Worm (Caenorhabditis elegans) whole organism, young adult: ENCODE measurements around the gene sri-50.

Experiments used
- B0035.1 ChIP-seq: sonication (generic microtip); optimal IDR thresholded peaks from 2 replicates; lab custom pipeline; 2016; ENCODE audit warnings: missing genetic modification characterization, mild to moderate bottlenecking, missing compliant biosample characterization, missing genotype, missing genetic modification reagents
- B0261.1 ChIP-seq: sonication (generic microtip); optimal IDR thresholded peaks from 2 replicates; lab custom pipeline; 2016; ENCODE audit warnings: mild to moderate bottlenecking, missing genetic modification characterization, moderate library complexity, missing compliant biosample characterization
- D2030.7 ChIP-seq: fragments of 200-800 bp; sonication (Bioruptor generic); IDR thresholded peaks from 2 replicates; pipeline ENCODE4 v1.3.6; 2022; ENCODE audit warnings: missing genetic modification reagents, missing genetic modification characterization, missing compliant biosample characterization
- F33H1.4 ChIP-seq: fragments of 200-800 bp; sonication (Bioruptor generic); IDR thresholded peaks from 2 replicates; pipeline ENCODE4 v1.3.6; 2022; ENCODE audit warnings: missing genetic modification reagents, missing genetic modification characterization, missing compliant biosample characterization
- F37B4.10 ChIP-seq: fragments of 200-800 bp; sonication (Bioruptor generic); IDR thresholded peaks from 2 replicates; pipeline ENCODE4 v1.3.6; 2022; ENCODE audit warnings: missing genetic modification characterization, missing compliant biosample characterization
- F39B2.1 ChIP-seq: fragments of 200-800 bp; sonication (Bioruptor generic); IDR thresholded peaks from 2 replicates; pipeline ENCODE4 v1.3.6; 2022; ENCODE audit warnings: missing genetic modification reagents, missing genetic modification characterization, missing compliant biosample characterization
- F52B5.7 ChIP-seq: sonication (generic microtip); optimal IDR thresholded peaks from 2 replicates; lab custom pipeline; 2016; ENCODE audit warnings: mild to moderate bottlenecking, missing genetic modification characterization, missing compliant biosample characterization
- F57A8.1 ChIP-seq: fragments of 200-800 bp; sonication (Bioruptor generic); optimal IDR thresholded peaks from 2 replicates; lab custom pipeline; 2018; ENCODE audit warnings: mild to moderate bottlenecking, missing genetic modification characterization, moderate library complexity, missing compliant biosample characterization
- T07F8.4 ChIP-seq: sonication (generic microtip); optimal IDR thresholded peaks from 2 replicates; lab custom pipeline; 2016; ENCODE audit warnings: mild to moderate bottlenecking, missing genetic modification characterization, moderate library complexity, missing compliant biosample characterization
- Y53F4B.3 ChIP-seq: fragments of 200-800 bp; sonication (Bioruptor generic); IDR thresholded peaks from 2 replicates; pipeline ENCODE4 v1.3.6; 2022; ENCODE audit warnings: missing genetic modification reagents, missing genetic modification characterization, missing compliant biosample characterization
- athp-1 ChIP-seq: sonication (generic microtip); optimal IDR thresholded peaks from 2 replicates; lab custom pipeline; 2017; ENCODE audit warnings: mild to moderate bottlenecking, missing genetic modification characterization, missing compliant biosample characterization
- bed-1 ChIP-seq: fragments of 200-800 bp; sonication (Bioruptor generic); IDR thresholded peaks from 2 replicates; pipeline ENCODE4 v1.3.6; 2022; ENCODE audit warnings: missing genetic modification reagents, missing genetic modification characterization, missing compliant biosample characterization
- ccch-3 ChIP-seq: fragments of 200-800 bp; sonication (Bioruptor generic); optimal IDR thresholded peaks from 2 replicates; lab custom pipeline; 2018; ENCODE audit warnings: mild to moderate bottlenecking, missing genetic modification characterization, missing compliant biosample characterization
- cebp-1 ChIP-seq, 2 experiments: fragments of 200-800 bp in 1 of 2; sonication (Bioruptor generic) in 1 of 2; sonication (generic microtip) in 1 of 2; IDR thresholded peaks in 1 of 2; optimal IDR thresholded peaks in 1 of 2; 2 replicates each; pipeline versions ENCODE4 v1.3.6 to Lab custom; 2017 to 2022; ENCODE audit warnings: missing compliant biosample characterization in 2 of 2, missing genetic modification characterization in 2 of 2, mild to moderate bottlenecking in 1 of 2, missing genetic modification reagents in 1 of 2, moderate library complexity in 1 of 2
- cebp-2 ChIP-seq: fragments of 200-800 bp; sonication (Bioruptor generic); IDR thresholded peaks from 2 replicates; pipeline ENCODE4 v1.3.6; 2022; ENCODE audit warnings: missing genetic modification characterization, missing compliant biosample characterization
- ceh-40 ChIP-seq: fragments of 200-800 bp; sonication (Bioruptor generic); IDR thresholded peaks from 2 replicates; pipeline ENCODE4 v1.3.6; 2022; ENCODE audit warnings: missing genetic modification characterization, missing compliant biosample characterization
- ceh-91 ChIP-seq: fragments of 200-800 bp; sonication (Bioruptor generic); IDR thresholded peaks from 2 replicates; pipeline ENCODE4 v1.3.6; 2022; ENCODE audit warnings: missing genetic modification reagents, missing genetic modification characterization, missing compliant biosample characterization
- chd-7 ChIP-seq: sonication (generic microtip); optimal IDR thresholded peaks from 2 replicates; lab custom pipeline; 2016; ENCODE audit warnings: mild to moderate bottlenecking, missing genetic modification characterization, moderate library complexity, missing compliant biosample characterization
- die-1 ChIP-seq: sonication (generic microtip); optimal IDR thresholded peaks from 2 replicates; lab custom pipeline; 2016; ENCODE audit warnings: missing genotype, mild to moderate bottlenecking, missing genetic modification characterization, missing compliant biosample characterization
- egrh-3 ChIP-seq: fragments of 200-800 bp; sonication (Bioruptor generic); IDR thresholded peaks from 2 replicates; pipeline ENCODE4 v1.3.6; 2022; ENCODE audit warnings: missing genetic modification reagents, missing genetic modification characterization, missing compliant biosample characterization
- lin-54 ChIP-seq: fragments of 200-800 bp; sonication (Bioruptor generic); optimal IDR thresholded peaks from 2 replicates; lab custom pipeline; 2018; ENCODE audit warnings: mild to moderate bottlenecking, missing genetic modification characterization, missing compliant biosample characterization
- lsl-1 ChIP-seq: fragments of 200-800 bp; sonication (Bioruptor generic); optimal IDR thresholded peaks from 2 replicates; lab custom pipeline; 2018; ENCODE audit warnings: mild to moderate bottlenecking, missing genetic modification characterization, moderate library complexity, missing compliant biosample characterization
- madf-10 ChIP-seq: sonication (generic microtip); optimal IDR thresholded peaks from 2 replicates; lab custom pipeline; 2016; ENCODE audit warnings: mild to moderate bottlenecking, missing genetic modification characterization, missing compliant biosample characterization
- mel-28 ChIP-seq: sonication (generic microtip); optimal IDR thresholded peaks from 2 replicates; lab custom pipeline; 2016; ENCODE audit warnings: borderline replicate concordance, mild to moderate bottlenecking, missing genetic modification characterization, missing compliant biosample characterization
- mxl-1 ChIP-seq: sonication (generic microtip); optimal IDR thresholded peaks from 2 replicates; lab custom pipeline; 2016; ENCODE audit warnings: missing genetic modification characterization, missing compliant biosample characterization
- nfya-2 ChIP-seq: fragments of 200-800 bp; sonication (Bioruptor generic); IDR thresholded peaks from 2 replicates; pipeline ENCODE4 v1.3.6; 2022; ENCODE audit warnings: missing genetic modification reagents, missing genetic modification characterization, missing compliant biosample characterization
- nhr-27 ChIP-seq: fragments of 200-800 bp; sonication (Bioruptor generic); optimal IDR thresholded peaks from 2 replicates; lab custom pipeline; 2018; ENCODE audit warnings: mild to moderate bottlenecking, missing genetic modification characterization, moderate library complexity, missing compliant biosample characterization
- nhr-80 ChIP-seq: sonication (generic microtip); optimal IDR thresholded peaks from 2 replicates; lab custom pipeline; 2016; ENCODE audit warnings: missing genetic modification characterization, missing compliant biosample characterization
- nhr-90 ChIP-seq: sonication (generic microtip); optimal IDR thresholded peaks from 2 replicates; lab custom pipeline; 2016; ENCODE audit warnings: missing genotype, mild to moderate bottlenecking, missing genetic modification characterization, missing compliant biosample characterization
- rec-8 ChIP-seq, 2 experiments: sonication (generic microtip); optimal IDR thresholded peaks; 2 replicates each; lab custom pipeline; 2016; ENCODE audit warnings: mild to moderate bottlenecking in 2 of 2, missing genetic modification characterization in 2 of 2, missing genetic modification reagents in 2 of 2, missing genotype in 2 of 2, missing biosample characterization in 1 of 2, missing compliant biosample characterization in 1 of 2, moderate library complexity in 1 of 2
- sdz-38 ChIP-seq: sonication (generic microtip); optimal IDR thresholded peaks from 2 replicates; lab custom pipeline; 2016; ENCODE audit warnings: missing genotype, missing genetic modification characterization, missing compliant biosample characterization
- sea-2 ChIP-seq: fragments of 200-800 bp; sonication (Bioruptor generic); IDR thresholded peaks from 2 replicates; pipeline ENCODE4 v1.3.6; 2022; ENCODE audit warnings: missing genetic modification characterization, missing compliant biosample characterization
- somi-1 ChIP-seq: fragments of 200-800 bp; sonication (Bioruptor generic); optimal IDR thresholded peaks from 2 replicates; lab custom pipeline; 2018; ENCODE audit warnings: mild to moderate bottlenecking, missing genetic modification characterization, missing compliant biosample characterization
- tbp1 ChIP-seq: fragments of 200-800 bp; sonication (Bioruptor generic); optimal IDR thresholded peaks from 2 replicates; lab custom pipeline; 2018; ENCODE audit warnings: mild to moderate bottlenecking, missing genetic modification characterization, missing compliant biosample characterization
- unc-130 ChIP-seq: sonication (generic microtip); optimal IDR thresholded peaks from 2 replicates; lab custom pipeline; 2016; ENCODE audit warnings: missing genetic modification reagents, missing genetic modification characterization, missing compliant biosample characterization
- zim-3 ChIP-seq: sonication (generic microtip); optimal IDR thresholded peaks from 2 replicates; lab custom pipeline; 2017; ENCODE audit warnings: mild to moderate bottlenecking, missing genetic modification characterization, moderate library complexity, missing compliant biosample characterization
- ztf-25 ChIP-seq: fragments of 200-800 bp; sonication (Bioruptor generic); IDR thresholded peaks from 2 replicates; pipeline ENCODE4 v1.3.6; 2022; ENCODE audit warnings: missing genetic modification reagents, missing genetic modification characterization, missing compliant biosample characterization
- ztf-28 ChIP-seq: fragments of 200-800 bp; sonication (Bioruptor generic); IDR thresholded peaks from 2 replicates; pipeline ENCODE4 v1.3.6; 2022; ENCODE audit warnings: missing genetic modification reagents, missing genetic modification characterization, missing compliant biosample characterization

Gene sri-50

ce11 chrII:3222686-3223085, 19.2 kb downstream of the sri-50 start, which contains the start of gene ZC239.13:
ZC239.13 (minus strand) TSS chrII:3222839.
- TF ChIP-seq cebp-1 (GFP tag; IDR thresholded peaks at IDR 0.05; lab: Robert Waterston, UW) (peak; percentile 74; the same call in 1 of the 2 replicates), cebp-1 (tag; optimal IDR thresholded peaks at IDR 0.05; lab: Kevin White, UChicago) (peak; percentile 78), F52B5.7 (tag; lab: Kevin White, UChicago) (no peak)

ce11 chrII:3224631-3225030, 21.1 kb downstream of the sri-50 start, which contains the start of gene ZC239.15:
ZC239.15 (minus strand) TSS chrII:3224731.
- TF ChIP-seq ztf-28 (GFP tag; lab: Robert Waterston, UW) (no peak), mel-28 (no peak), ceh-40 (GFP tag; lab: Robert Waterston, UW) (no peak), mxl-1 (tag; lab: Kevin White, UChicago) (no peak), T07F8.4 (tag; lab: Kevin White, UChicago) (no peak), nfya-2 (GFP tag; lab: Robert Waterston, UW) (no peak), somi-1 (GFP tag; lab: Kevin White, UChicago) (no peak), ztf-25 (GFP tag; lab: Robert Waterston, UW) (no peak), lsl-1 (GFP tag; lab: Kevin White, UChicago) (no peak), F57A8.1 (GFP tag; lab: Kevin White, UChicago) (no peak), athp-1 (no peak), ccch-3 (no peak), die-1 (tag; lab: Kevin White, UChicago) (no peak), lin-54 (GFP tag; lab: Kevin White, UChicago) (no peak), bed-1 (GFP tag; lab: Robert Waterston, UW) (no peak)

DNA sequence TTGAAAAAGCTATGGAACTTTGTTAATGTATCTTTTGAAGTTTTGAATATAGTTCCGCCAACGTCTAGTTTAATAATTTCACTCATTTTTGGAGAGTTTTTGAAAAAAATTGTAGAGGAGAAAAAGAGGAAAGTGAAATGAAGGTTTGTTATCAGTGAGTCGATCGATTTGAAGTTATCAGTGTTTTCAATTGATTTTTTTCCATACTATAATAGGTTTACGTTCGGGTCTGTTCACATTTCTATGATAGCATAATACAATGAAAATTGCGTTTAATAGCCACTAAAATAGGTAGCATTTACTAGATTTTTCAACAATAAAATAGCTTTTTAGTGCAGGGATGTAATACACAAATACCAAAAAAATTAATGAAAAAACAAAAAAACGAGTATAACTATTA, 21.7 kb downstream of the sri-50 start, which contains the start of gene ZC239.16:
TSS of gene ZC239.16 (minus strand) at position 120 of the 400 bp plus-strand sequence.
- no peak for TF ChIP-seq madf-10 (tag; lab: Kevin White, UChicago)
- TF ChIP-seq nhr-80 (tag; lab: Kevin White, UChicago): peak; percentile 13
- TF ChIP-seq T07F8.4 (tag; lab: Kevin White, UChicago): no peak

- TF ChIP-seq cebp-2 (GFP tag; lab: Robert Waterston, UW): no peak
- no peak for TF ChIP-seq lin-54 (GFP tag; lab: Kevin White, UChicago)
- TF ChIP-seq D2030.7 (GFP tag; lab: Robert Waterston, UW): no peak
- TF ChIP-seq chd-7 (tag; lab: Kevin White, UChicago): no peak
- TF ChIP-seq sea-2 (GFP tag; lab: Robert Waterston, UW): no peak
- no peak for TF ChIP-seq nhr-90 (tag; lab: Kevin White, UChicago)
- TF ChIP-seq F39B2.1 (GFP tag; lab: Robert Waterston, UW): no peak
- no peak for TF ChIP-seq sdz-38 (tag; lab: Kevin White, UChicago)
Observed at ce11 chrII:3225780-3226179, 22.3 kb downstream of the sri-50 start, which contains the start of gene ZC239.17. ZC239.17 (minus strand) TSS chrII:3225880.

ce11 chrII:3230422-3230821, 26.9 kb downstream of the sri-50 start, which contains the start of gene srh-297:
srh-297 (minus strand) TSS chrII:3230522.
- TF ChIP-seq nhr-27 (tag; lab: Kevin White, UChicago): no peak
- no peak for TF ChIP-seq egrh-3 (GFP tag; lab: Robert Waterston, UW)

DNA sequence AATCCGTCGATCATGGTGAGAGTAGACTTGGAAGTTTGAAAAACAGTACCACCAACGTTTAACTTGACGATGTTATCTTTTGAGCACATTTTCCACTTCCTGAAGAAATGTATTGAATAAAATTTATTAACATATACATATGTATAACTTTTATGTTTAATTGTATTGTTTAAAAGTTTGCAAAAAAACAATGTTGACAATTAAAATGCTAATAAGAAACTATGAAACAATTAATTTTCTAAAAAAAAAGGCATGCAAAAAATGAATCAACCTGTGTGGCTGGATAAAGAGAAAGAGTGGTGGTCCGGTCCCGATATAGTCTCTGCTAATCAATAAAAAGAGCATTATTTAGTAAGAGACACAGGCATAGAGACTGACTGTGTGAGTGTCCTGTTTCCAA, 31.2 kb downstream of the sri-50 start, which contains the start of gene C17F4.8:
TSS of gene C17F4.8 (minus strand) at position 101 of the 400 bp plus-strand sequence.
- no peak for TF ChIP-seq somi-1 (GFP tag; lab: Kevin White, UChicago)
- TF ChIP-seq mxl-1 (tag; lab: Kevin White, UChicago): no peak
- TF ChIP-seq rec-8 (tag; optimal IDR thresholded peaks at IDR 0.05; lab: Kevin White, UChicago): no peak
- TF ChIP-seq unc-130 (GFP tag; lab: Kevin White, UChicago): no peak
- no peak for TF ChIP-seq ccch-3
- no peak for TF ChIP-seq B0035.1
- no peak for TF ChIP-seq tbp1 (GFP tag; lab: Kevin White, UChicago)
- no peak for TF ChIP-seq Y53F4B.3 (GFP tag; lab: Robert Waterston, UW)
- no peak for TF ChIP-seq cebp-2 (GFP tag; lab: Robert Waterston, UW)
- no peak for TF ChIP-seq B0261.1 (tag; lab: Kevin White, UChicago)
- no peak for TF ChIP-seq F37B4.10 (GFP tag; lab: Robert Waterston, UW)
- TF ChIP-seq F33H1.4: no peak
- TF ChIP-seq ceh-91 (GFP tag; lab: Robert Waterston, UW): no peak
- TF ChIP-seq zim-3 (tag; lab: Kevin White, UChicago): no peak
